Worm (Caenorhabditis elegans): ENCODE data around the gene F14F8.14.

Gene F14F8.14

DNA sequence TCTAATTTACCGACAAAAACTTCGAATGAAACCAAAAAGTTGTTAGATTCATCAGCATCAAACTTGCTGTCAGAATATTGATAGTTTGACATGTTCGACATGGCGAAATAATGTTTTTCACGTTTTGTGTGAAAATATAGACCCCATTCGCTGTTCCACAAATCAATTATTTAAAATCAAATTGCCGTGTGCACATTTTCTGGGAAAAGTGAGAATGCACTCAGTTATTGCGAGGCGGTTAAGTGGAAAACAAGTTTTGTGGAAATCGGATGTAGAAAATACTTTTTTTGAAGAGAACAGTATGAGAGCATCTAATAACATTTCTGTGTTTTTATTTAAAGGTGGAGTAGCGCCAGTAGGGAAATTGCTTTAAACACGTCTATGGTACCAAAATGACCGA lies 27.2 kb upstream of the F14F8.14 start, which contains the start of gene srw-42:
TSS of gene srw-42 (minus strand) at position 101 of the 400 bp plus-strand sequence.
- TF ChIP-seq efl-3 (GFP tag; optimal IDR thresholded peaks at IDR 0.05), result no peak
- no peak for TF ChIP-seq tlp-1 (tag; optimal IDR thresholded peaks at IDR 0.05)
- TF ChIP-seq ztf-4 (tag; optimal IDR thresholded peaks at IDR 0.05), result no peak
- TF ChIP-seq nhr-90 (tag; optimal IDR thresholded peaks at IDR 0.05; ENCODE audit: poor library complexity), result no peak
- no peak for TF ChIP-seq ces-1 (GFP tag; optimal IDR thresholded peaks at IDR 0.05)
- TF ChIP-seq nhr-77 (tag; optimal IDR thresholded peaks at IDR 0.05), result no peak
- no peak for TF ChIP-seq zag-1 (tag; optimal IDR thresholded peaks at IDR 0.05)
- no peak for TF ChIP-seq lin-14 (GFP tag; optimal IDR thresholded peaks at IDR 0.05)
- no peak for TF ChIP-seq hlh-17 (GFP tag; optimal IDR thresholded peaks at IDR 0.05; ENCODE audit: borderline replicate concordance)
- TF ChIP-seq elt-3 (tag; optimal IDR thresholded peaks at IDR 0.05), result no peak
- no peak for TF ChIP-seq swsn-7 (tag; optimal IDR thresholded peaks at IDR 0.05)
- no peak for TF ChIP-seq alr-1 (tag; optimal IDR thresholded peaks at IDR 0.05; ENCODE audit: borderline replicate concordance)
- no peak for TF ChIP-seq dsc-1 (tag; optimal IDR thresholded peaks at IDR 0.05)
- no peak for TF ChIP-seq efl-1 (optimal IDR thresholded peaks at IDR 0.05)
- no peak for TF ChIP-seq efl-1 (GFP tag; optimal IDR thresholded peaks at IDR 0.05 in 1 of 2)
- no peak for TF ChIP-seq snpc-4 (tag; optimal IDR thresholded peaks at IDR 0.05)
- no peak for TF ChIP-seq elt-2 (tag; optimal IDR thresholded peaks at IDR 0.05)
- no peak for TF ChIP-seq lin-39 (tag; optimal IDR thresholded peaks at IDR 0.05)
- no peak for TF ChIP-seq unc-30 (tag; optimal IDR thresholded peaks at IDR 0.05)
- no peak for TF ChIP-seq pag-3 (tag; optimal IDR thresholded peaks at IDR 0.05; ENCODE audit: borderline replicate concordance, insufficient read depth)

DNA sequence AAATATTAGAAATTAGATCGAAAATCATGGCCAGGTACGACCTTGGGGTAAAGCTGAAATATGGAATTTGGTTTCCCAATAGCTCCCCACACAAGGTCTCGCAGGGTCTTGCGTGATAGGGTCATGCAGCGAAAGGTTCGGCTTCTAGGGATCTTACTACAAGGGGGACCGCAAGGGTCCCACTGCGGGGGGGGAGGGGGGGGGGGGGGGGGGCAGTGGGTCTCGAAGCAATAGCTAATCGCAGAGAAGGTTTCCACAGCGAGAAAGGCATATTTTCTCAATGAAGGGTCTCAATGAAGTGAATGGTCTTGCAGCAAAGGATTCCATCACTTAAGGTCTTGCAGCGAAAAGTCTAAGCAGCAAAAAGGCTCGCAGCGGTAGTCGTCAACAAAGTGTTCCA lies 26.4 kb upstream of the F14F8.14 start:
- TF ChIP-seq pax-3 (tag; optimal IDR thresholded peaks at IDR 0.05) (no peak), elt-2 (tag; optimal IDR thresholded peaks at IDR 0.05) (no peak), pqm-1 (tag; optimal IDR thresholded peaks at IDR 0.05) (no peak), ceh-88 (GFP tag; IDR thresholded peaks at IDR 0.05) (no peak), dsc-1 (tag; optimal IDR thresholded peaks at IDR 0.05) (no peak), ceh-82 (tag; optimal IDR thresholded peaks at IDR 0.05) (no peak), ztf-4 (tag; optimal IDR thresholded peaks at IDR 0.05) (no peak), nhr-19 (GFP tag; conservative IDR thresholded peaks at IDR 0.05) (no peak), ceh-8 (GFP tag; optimal IDR thresholded peaks at IDR 0.05) (peak; percentile 56)

DNA sequence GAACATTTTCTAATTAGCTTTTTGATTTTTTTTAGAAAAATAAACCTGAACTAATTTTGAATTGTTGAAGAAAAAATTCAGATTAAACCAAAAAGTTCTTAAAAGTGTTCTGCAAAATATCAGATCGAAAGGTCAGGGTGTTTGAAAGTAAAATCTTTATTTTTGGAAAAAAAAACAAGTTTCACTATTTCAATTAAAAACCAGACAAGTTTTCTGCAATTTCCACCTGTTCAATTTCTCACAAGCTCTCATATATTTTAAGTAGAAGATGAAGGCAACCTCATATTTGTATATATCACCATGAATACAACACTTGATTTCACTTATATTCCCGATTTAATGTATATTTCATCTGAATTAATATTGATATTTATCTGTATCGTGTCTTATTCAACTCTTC lies 20.7 kb upstream of the F14F8.14 start, which contains the start of gene srz-102:
TSS of gene srz-102 (plus strand) at position 301 of the 400 bp plus-strand sequence.
- TF ChIP-seq C16A3.4 (tag; optimal IDR thresholded peaks at IDR 0.05) (no peak), pax-3 (tag; optimal IDR thresholded peaks at IDR 0.05) (no peak), lin-15B (tag; optimal IDR thresholded peaks at IDR 0.05) (no peak), zag-1 (tag; optimal IDR thresholded peaks at IDR 0.05) (no peak), C34B4.2 (tag; optimal IDR thresholded peaks at IDR 0.05) (no peak), nhr-28 (tag; optimal IDR thresholded peaks at IDR 0.05) (no peak), sox-4 (tag; optimal IDR thresholded peaks at IDR 0.05) (no peak), hpl-2 (GFP tag; optimal IDR thresholded peaks at IDR 0.05) (no peak), unc-98 (GFP tag; IDR thresholded peaks at IDR 0.05) (no peak), zip-4 (GFP tag; optimal IDR thresholded peaks at IDR 0.05) (no peak), blmp-1 (tag; optimal IDR thresholded peaks at IDR 0.05) (no peak), hlh-17 (GFP tag; optimal IDR thresholded peaks at IDR 0.05; ENCODE audit: borderline replicate concordance) (no peak), swsn-7 (tag; optimal IDR thresholded peaks at IDR 0.05) (no peak), ceh-8 (GFP tag; optimal IDR thresholded peaks at IDR 0.05) (no peak), rnt-1 (tag; optimal IDR thresholded peaks at IDR 0.05) (no peak), C04F5.9 (tag; optimal IDR thresholded peaks at IDR 0.05) (no peak), snu-23 (GFP tag; optimal IDR thresholded peaks at IDR 0.05) (no peak), dpl-1 (GFP tag; optimal IDR thresholded peaks at IDR 0.05) (no peak), hlh-4 (tag; optimal IDR thresholded peaks at IDR 0.05) (no peak), nhr-19 (GFP tag; conservative IDR thresholded peaks at IDR 0.05) (no peak)
